Worm (Caenorhabditis elegans) whole organism, midembryonic: Measurements from ENCODE around the gene mig-5.

ENCODE experiments used
- T22C8.4 ChIP-seq: fragments of 200-800 bp; sonication (Bioruptor generic); IDR thresholded peaks from 2 replicates; pipeline ENCODE4 v1.3.6; 2022; ENCODE audit warnings: missing genetic modification characterization, missing compliant biosample characterization
- cog-1 ChIP-seq: sonication (generic microtip); optimal IDR thresholded peaks from 2 replicates; lab custom pipeline; 2016; ENCODE audit warnings: missing genetic modification characterization, missing compliant biosample characterization
- flt-1 ChIP-seq: fragments of 200-800 bp; sonication (Bioruptor generic); IDR thresholded peaks from 2 replicates; pipeline ENCODE4 v1.3.6; 2022; ENCODE audit warnings: missing genetic modification characterization, missing compliant biosample characterization
- klf-2 ChIP-seq: fragments of 200-800 bp; sonication (Bioruptor generic); conservative IDR thresholded peaks from 2 replicates; pipeline ENCODE4 v1.3.6; 2022; ENCODE audit warnings: missing genetic modification reagents, missing genetic modification characterization, missing compliant biosample characterization
- med-1 ChIP-seq: sonication (generic microtip); optimal IDR thresholded peaks from 2 replicates; lab custom pipeline; 2017; ENCODE audit warnings: missing genetic modification characterization, mild to moderate bottlenecking, missing compliant biosample characterization, antibody characterized with exemption, missing genetic modification reagents; ENCODE audit not compliant: insufficient read depth
- ref-1 ChIP-seq: fragments of 200-800 bp; sonication (Bioruptor generic); conservative IDR thresholded peaks from 2 replicates; pipeline ENCODE4 v1.3.6; 2022; ENCODE audit warnings: missing genetic modification reagents, missing genetic modification characterization, missing compliant biosample characterization
- tab-1 ChIP-seq: fragments of 200-800 bp; sonication (Bioruptor generic); IDR thresholded peaks from 2 replicates; pipeline ENCODE4 v1.3.6; 2022; ENCODE audit warnings: missing genetic modification characterization, missing compliant biosample characterization
- ztf-23 ChIP-seq: fragments of 200-800 bp; sonication (Bioruptor generic); IDR thresholded peaks from 2 replicates; pipeline ENCODE4 v1.3.6; 2022; ENCODE audit warnings: missing genetic modification reagents, missing genetic modification characterization, missing compliant biosample characterization
- ztf-29 ChIP-seq: fragments of 200-800 bp; sonication (Bioruptor generic); IDR thresholded peaks from 2 replicates; pipeline ENCODE4 v1.3.6; 2022; ENCODE audit warnings: missing genetic modification reagents, missing genetic modification characterization, missing compliant biosample characterization

Gene mig-5

ce11 chrII:8177095-8177494 lies 7.7 kb downstream of the mig-5 start, which contains the start of gene acr-14:
Gene acr-14 (minus strand): TSS chrII:8177195.
- TF ChIP-seq med-1 (GFP tag; lab: Kevin White, UChicago) (no peak), T22C8.4 (GFP tag; lab: Robert Waterston, UW) (no peak), flt-1 (GFP tag; lab: Robert Waterston, UW) (no peak), ztf-23 (GFP tag; lab: Robert Waterston, UW) (no peak), klf-2 (no peak), ref-1 (GFP tag; lab: Robert Waterston, UW) (no peak), tab-1 (GFP tag; lab: Robert Waterston, UW) (no peak), ztf-29 (GFP tag; lab: Robert Waterston, UW) (no peak), cog-1 (tag; lab: Kevin White, UChicago) (no peak)

ce11 chrII:8174148-8174547 lies 10.7 kb downstream of the mig-5 start:
- TF ChIP-seq med-1 (GFP tag; lab: Kevin White, UChicago) (no peak), ztf-23 (GFP tag; lab: Robert Waterston, UW) (no peak), flt-1 (GFP tag; lab: Robert Waterston, UW) (no peak), klf-2 (no peak), cog-1 (tag; lab: Kevin White, UChicago) (no peak)

ce11 chrII:8173449-8173848 lies 11.4 kb downstream of the mig-5 start, which contains the start of the genes decr-1.3 and T05C12.1:
Gene decr-1.3 (minus strand): TSS chrII:8173549.
Gene T05C12.1 (plus strand): TSS chrII:8173680.
- TF ChIP-seq T22C8.4 (GFP tag; lab: Robert Waterston, UW) (no peak), klf-2 (no peak), med-1 (GFP tag; lab: Kevin White, UChicago) (no peak), cog-1 (tag; lab: Kevin White, UChicago) (no peak), tab-1 (GFP tag; lab: Robert Waterston, UW) (no peak), ref-1 (GFP tag; lab: Robert Waterston, UW) (no peak)

ce11 chrII:8170374-8170773 lies 14.4 kb downstream of the mig-5 start, which contains the start of gene T05C12.11:
Gene T05C12.11 (minus strand): TSS chrII:8170474.
- no peak for TF ChIP-seq klf-2
- TF ChIP-seq tab-1 (GFP tag; lab: Robert Waterston, UW) = no peak
- no peak for TF ChIP-seq ref-1 (GFP tag; lab: Robert Waterston, UW)
- TF ChIP-seq ztf-23 (GFP tag; lab: Robert Waterston, UW) = no peak
- TF ChIP-seq ztf-29 (GFP tag; lab: Robert Waterston, UW) = no peak
- TF ChIP-seq cog-1 (tag; lab: Kevin White, UChicago) = no peak
- TF ChIP-seq T22C8.4 (GFP tag; lab: Robert Waterston, UW) = no peak
- no peak for TF ChIP-seq flt-1 (GFP tag; lab: Robert Waterston, UW)
- TF ChIP-seq med-1 (GFP tag; lab: Kevin White, UChicago) = no peak

ce11 chrII:8169283-8169682 lies 15.5 kb downstream of the mig-5 start, which contains the start of gene T05C12.15:
Gene T05C12.15 (plus strand): TSS chrII:8169583.
- TF ChIP-seq flt-1 (GFP tag; lab: Robert Waterston, UW) (no peak), med-1 (GFP tag; lab: Kevin White, UChicago) (no peak), ztf-29 (GFP tag; lab: Robert Waterston, UW) (no peak), T22C8.4 (GFP tag; lab: Robert Waterston, UW) (no peak), cog-1 (tag; lab: Kevin White, UChicago) (no peak), ztf-23 (GFP tag; lab: Robert Waterston, UW) (no peak), tab-1 (GFP tag; lab: Robert Waterston, UW) (no peak), klf-2 (no peak), ref-1 (GFP tag; lab: Robert Waterston, UW) (no peak)

ce11 chrII:8162120-8162648 lies 22.6 kb downstream of the mig-5 start, which contains the start of the genes emb-27 and rrf-3:
Gene emb-27 (minus strand): TSS chrII:8162170.
Gene rrf-3 (plus strand): TSS chrII:8162465.
- no peak for TF ChIP-seq T22C8.4 (GFP tag; lab: Robert Waterston, UW)

ce11 chrII:8160916-8161315 lies 23.9 kb downstream of the mig-5 start:
- TF ChIP-seq med-1 (GFP tag; lab: Kevin White, UChicago) (no peak), ztf-29 (GFP tag; lab: Robert Waterston, UW) (no peak), klf-2 (no peak), flt-1 (GFP tag; lab: Robert Waterston, UW) (no peak), ztf-23 (GFP tag; lab: Robert Waterston, UW) (no peak), T22C8.4 (GFP tag; lab: Robert Waterston, UW) (no peak), ref-1 (GFP tag; lab: Robert Waterston, UW) (no peak), tab-1 (GFP tag; lab: Robert Waterston, UW) (no peak), cog-1 (tag; lab: Kevin White, UChicago) (no peak)

- no peak for TF ChIP-seq med-1 (GFP tag; lab: Kevin White, UChicago)
Measured at ce11 chrII:8157991-8158390, 26.8 kb downstream of the mig-5 start, which contains the start of gene pch-2. Gene pch-2 (plus strand): TSS chrII:8158349.

- TF ChIP-seq ref-1 (GFP tag; lab: Robert Waterston, UW) (no peak), ztf-29 (GFP tag; lab: Robert Waterston, UW) (no peak), med-1 (GFP tag; lab: Kevin White, UChicago) (no peak), cog-1 (tag; lab: Kevin White, UChicago) (no peak), ztf-23 (GFP tag; lab: Robert Waterston, UW) (no peak), flt-1 (GFP tag; lab: Robert Waterston, UW) (no peak), klf-2 (no peak), tab-1 (GFP tag; lab: Robert Waterston, UW) (no peak), T22C8.4 (GFP tag; lab: Robert Waterston, UW) (no peak)
Measured at ce11 chrII:8156845-8157373, 27.9 kb downstream of the mig-5 start, which contains the start of the genes tub-1 and tmem-138. Gene tub-1 (minus strand): TSS chrII:8156945. Gene tmem-138 (plus strand): TSS chrII:8157323.
